Worm (Caenorhabditis elegans): ENCODE results near the gene T01B7.13.

T01B7.13 gene

DNA sequence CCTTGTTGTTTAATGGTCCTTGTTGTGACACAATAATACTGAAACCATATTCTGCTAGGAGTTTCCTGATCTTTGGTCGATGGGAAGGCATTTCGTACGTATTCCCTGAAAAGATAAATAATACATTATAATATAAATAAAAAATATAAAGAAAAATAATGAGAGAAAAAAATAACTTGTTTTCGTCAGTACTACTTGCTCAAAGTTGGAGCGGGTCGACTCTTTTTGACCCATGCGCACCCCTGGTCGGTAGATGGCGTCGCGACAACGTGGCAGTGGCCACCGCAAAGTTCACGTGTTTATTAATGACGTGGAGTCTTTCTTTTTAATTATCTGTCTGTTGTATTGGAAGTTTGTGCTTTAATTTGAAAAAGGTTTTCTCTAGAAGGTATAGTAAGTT is 19.4 kb upstream of the T01B7.13 start, which contains the start of gene C34C6.10 (continued):
- no peak for TF ChIP-seq B0035.1 (tag; optimal IDR thresholded peaks at IDR 0.05)

DNA sequence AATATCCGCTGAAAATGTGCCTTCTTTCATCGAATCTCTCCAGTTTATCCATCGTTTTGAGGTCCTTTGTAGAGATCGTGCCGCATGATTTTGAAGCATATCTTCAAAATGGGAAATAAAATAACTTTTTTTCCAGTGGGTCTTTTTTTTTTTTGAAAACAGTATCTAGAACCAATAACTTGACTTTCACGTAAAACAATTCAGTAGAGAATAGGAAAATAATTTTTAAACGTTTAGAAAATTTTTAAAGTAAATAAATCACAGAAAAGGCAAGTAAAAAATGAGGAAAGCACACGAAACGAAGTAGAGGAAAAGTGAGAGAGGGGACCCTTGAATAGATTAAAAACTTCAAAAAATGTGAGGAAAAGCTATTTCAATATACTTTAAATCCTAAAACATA is 16.4 kb upstream of the T01B7.13 start, which contains the start of gene chdh-1:
Gene chdh-1 (minus strand): TSS at position 101 of the 400 bp plus-strand sequence.
- TF ChIP-seq madf-3 (GFP tag; IDR thresholded peaks at IDR 0.05): no peak
- TF ChIP-seq F10E7.11 (tag; optimal IDR thresholded peaks at IDR 0.05): peak; percentile 15

DNA sequence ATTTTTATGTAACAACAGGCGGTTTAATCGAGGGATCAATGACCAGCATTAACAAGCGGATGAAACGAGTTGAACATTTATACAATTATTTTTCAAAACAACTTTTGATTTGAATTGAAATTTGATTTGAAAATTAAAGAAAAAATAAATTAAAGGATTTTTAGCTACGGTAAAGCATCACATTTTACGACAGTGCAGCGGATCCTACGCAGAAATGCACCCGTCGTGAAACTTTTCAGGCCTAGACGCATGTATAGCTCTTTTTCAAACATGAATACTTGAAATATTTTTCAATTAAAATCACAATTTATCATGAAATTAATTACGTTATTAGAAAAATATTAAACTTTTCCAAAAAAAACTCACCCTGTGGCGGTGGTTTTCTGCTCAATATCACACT is 14.1 kb upstream of the T01B7.13 start:
- TF ChIP-seq ceh-91 (GFP tag; IDR thresholded peaks at IDR 0.05): no peak
- no peak for TF ChIP-seq repo-1 (tag; optimal IDR thresholded peaks at IDR 0.05)
- TF ChIP-seq lin-35 (GFP tag; optimal IDR thresholded peaks at IDR 0.05): no peak
- TF ChIP-seq madf-6 (GFP tag; IDR thresholded peaks at IDR 0.05): peak; percentile 72
- TF ChIP-seq xnd-1 (tag; optimal IDR thresholded peaks at IDR 0.05): peak; percentile 57
- peak; percentile 77 for TF ChIP-seq madf-8 (GFP tag; conservative IDR thresholded peaks at IDR 0.05)
- TF ChIP-seq lsl-1 (GFP tag; optimal IDR thresholded peaks at IDR 0.05): peak; percentile 51

DNA sequence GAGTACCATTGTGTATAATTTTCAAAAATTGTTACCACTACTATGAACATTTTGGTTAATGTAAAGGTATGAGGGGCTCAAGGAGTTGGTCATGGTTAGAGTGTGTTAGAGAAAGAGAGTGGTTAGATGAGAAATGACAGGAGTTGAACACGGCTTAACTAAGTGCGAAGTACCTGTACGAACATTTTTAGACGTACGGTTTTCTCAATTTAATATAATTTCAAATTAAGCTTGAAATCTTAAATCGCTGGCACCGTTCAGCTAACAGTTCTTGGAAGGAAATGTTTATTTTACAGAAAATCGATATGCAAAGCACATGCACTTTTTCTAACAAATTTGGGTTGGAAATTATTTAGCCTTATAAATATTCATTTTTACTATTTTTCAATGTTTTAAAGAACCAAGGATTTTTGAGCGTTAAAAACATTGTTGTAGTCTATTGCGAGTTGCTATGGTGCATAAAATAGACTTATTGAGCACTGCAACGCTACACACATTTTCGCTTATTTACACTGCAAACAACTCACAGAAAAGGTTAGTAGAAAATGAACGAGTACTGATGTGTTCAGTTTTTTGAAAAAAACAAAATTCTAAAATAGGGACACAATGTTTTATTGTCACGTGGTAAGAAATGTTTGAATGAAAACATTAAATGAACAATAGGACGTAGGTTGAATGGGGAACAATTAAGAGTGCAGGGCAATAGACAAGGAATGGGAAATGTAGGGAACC is 13.4 kb upstream of the T01B7.13 start, which contains the start of gene sphk-1:
Gene sphk-1 (minus strand): TSS at position 51 of the 732 bp plus-strand sequence.
- TF ChIP-seq ekl-4 (GFP tag; IDR thresholded peaks at IDR 0.05) (no peak), ztf-25 (GFP tag; IDR thresholded peaks at IDR 0.05) (no peak), ceh-91 (GFP tag; IDR thresholded peaks at IDR 0.05) (no peak), nfya-1 (tag; optimal IDR thresholded peaks at IDR 0.05; ENCODE audit: borderline replicate concordance, insufficient read depth) (no peak), rec-8 (tag; optimal IDR thresholded peaks at IDR 0.05) (no peak), dox-1 (GFP tag; IDR thresholded peaks at IDR 0.05) (no peak), mel-28 (tag; optimal IDR thresholded peaks at IDR 0.05; ENCODE audit: borderline replicate concordance) (no peak), snpc-1.3 (tag; optimal IDR thresholded peaks at IDR 0.05; ENCODE audit: insufficient read depth) (no peak), lir-1 (GFP tag; conservative IDR thresholded peaks at IDR 0.05) (no peak), F10E7.11 (tag; optimal IDR thresholded peaks at IDR 0.05) (no peak), Y95B8A.8 (GFP tag; IDR thresholded peaks at IDR 0.05) (no peak)

DNA sequence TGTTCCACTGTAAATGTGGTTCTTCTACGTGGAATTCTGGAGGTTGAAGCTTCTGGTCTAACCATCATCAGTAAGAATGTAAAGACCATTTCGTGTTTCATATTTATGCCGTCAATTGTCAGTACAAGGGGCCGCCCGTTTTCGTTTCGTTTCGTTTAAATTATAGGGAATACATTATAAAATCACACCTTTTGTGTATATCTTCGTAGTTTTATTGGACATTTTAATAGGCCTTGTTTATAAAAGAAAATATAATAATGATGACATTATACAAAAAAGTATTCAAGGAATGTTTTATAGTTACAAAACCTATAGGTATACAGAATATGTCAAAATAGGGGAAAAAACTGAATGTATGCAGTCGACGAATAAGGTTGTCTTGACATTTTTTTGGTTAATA is 11.5 kb upstream of the T01B7.13 start, which contains the start of gene ceh-7:
Gene ceh-7 (minus strand): TSS at position 101 of the 400 bp plus-strand sequence.
- no peak for TF ChIP-seq snpc-1.1 (tag; optimal IDR thresholded peaks at IDR 0.05; ENCODE audit: insufficient read depth)
- no peak for TF ChIP-seq atf-7 (tag; optimal IDR thresholded peaks at IDR 0.05)
- TF ChIP-seq chd-7 (tag; optimal IDR thresholded peaks at IDR 0.05): no peak
- no peak for TF ChIP-seq hlh-12 (tag; optimal IDR thresholded peaks at IDR 0.05)
- no peak for TF ChIP-seq B0336.3 (GFP tag; IDR thresholded peaks at IDR 0.05)
- no peak for TF ChIP-seq F57A8.1 (GFP tag; optimal IDR thresholded peaks at IDR 0.05)
- TF ChIP-seq cebp-1 (GFP tag; IDR thresholded peaks at IDR 0.05): no peak
- TF ChIP-seq cebp-1 (tag; optimal IDR thresholded peaks at IDR 0.05): no peak
- TF ChIP-seq madf-10 (tag; optimal IDR thresholded peaks at IDR 0.05): no peak
- no peak for TF ChIP-seq efl-1 (GFP tag; optimal IDR thresholded peaks at IDR 0.05)
- no peak for TF ChIP-seq F39B2.1 (GFP tag; IDR thresholded peaks at IDR 0.05)
- TF ChIP-seq egl-44 (GFP tag; IDR thresholded peaks at IDR 0.05): no peak
- no peak for TF ChIP-seq lsy-27 (tag; optimal IDR thresholded peaks at IDR 0.05; ENCODE audit: borderline replicate concordance, insufficient read depth)
- no peak for TF ChIP-seq dpl-1 (GFP tag; optimal IDR thresholded peaks at IDR 0.05)
- no peak for TF ChIP-seq let-526 (GFP tag; IDR thresholded peaks at IDR 0.05)
- TF ChIP-seq attf-6 (GFP tag; IDR thresholded peaks at IDR 0.05): no peak
- no peak for TF ChIP-seq hmg-20 (GFP tag; IDR thresholded peaks at IDR 0.05)

Measured in whole organism, young adult.